Fruit fly (Drosophila melanogaster) whole organism: ENCODE data around the gene Gnmt.

Source experiments
- EcR ChIP-seq, 2 experiments: fragments of >200 bp; optimal IDR thresholded peaks; 2 replicates each; lab custom pipeline; 2017; ENCODE audit warnings: missing biosample characterization in 2 of 2, missing genetic modification characterization in 2 of 2, missing genetic modification reagents in 2 of 2
- pan ChIP-seq: fragments of >200 bp; optimal IDR thresholded peaks from 2 replicates; lab custom pipeline; 2017
- psq ChIP-seq: fragments of >200 bp; optimal IDR thresholded peaks from 2 replicates; lab custom pipeline; 2017
- usp ChIP-seq: fragments of >200 bp; optimal IDR thresholded peaks from 2 replicates; lab custom pipeline; 2017; ENCODE audit warnings: missing biosample characterization, missing genetic modification characterization, mixed read lengths

- TF ChIP-seq psq (lab: Kevin White, UChicago) (no peak), usp (GFP tag; lab: Kevin White, UChicago) (no peak), pan (lab: Kevin White, UChicago) (no peak), EcR (GFP tag; optimal IDR thresholded peaks at IDR 0.05; lab: Kevin White, UChicago) (no peak)
Measured at dm6 chr3R:12649099-12650029, 25.0 kb upstream of the Gnmt start.
